Worm (Caenorhabditis elegans) whole organism, late embryonic: ENCODE measurements around the gene gtf-2F2.

ENCODE experiments used
- ceh-2 ChIP-seq: sonication (generic microtip); optimal IDR thresholded peaks from 2 replicates; lab custom pipeline; 2016; ENCODE audit warnings: missing genotype, missing genetic modification characterization, missing compliant biosample characterization
- ceh-24 ChIP-seq: sonication (generic microtip); optimal IDR thresholded peaks from 2 replicates; lab custom pipeline; 2016; ENCODE audit warnings: mild to moderate bottlenecking, missing genetic modification characterization, missing compliant biosample characterization
- elt-2 ChIP-seq: sonication (generic microtip); optimal IDR thresholded peaks from 2 replicates; lab custom pipeline; 2016; ENCODE audit warnings: missing genetic modification reagents, missing genetic modification characterization, missing compliant biosample characterization
- fkh-10 ChIP-seq: fragments of 150-350 bp; optimal IDR thresholded peaks from 2 replicates; lab custom pipeline; 2014; ENCODE audit warnings: missing biosample characterization, missing genetic modification reagents, missing genetic modification characterization
- gmeb-2 ChIP-seq: sonication (generic microtip); optimal IDR thresholded peaks from 2 replicates; lab custom pipeline; 2016; ENCODE audit warnings: missing genetic modification characterization, inconsistent platforms, missing compliant biosample characterization
- hlh-8 ChIP-seq: sonication (generic microtip); optimal IDR thresholded peaks from 2 replicates; lab custom pipeline; 2016; ENCODE audit warnings: missing genotype, missing genetic modification characterization, missing compliant biosample characterization
- madf-2 ChIP-seq: sonication (generic microtip); optimal IDR thresholded peaks from 2 replicates; lab custom pipeline; 2017; ENCODE audit warnings: missing genetic modification characterization, missing compliant biosample characterization
- nhr-11 ChIP-seq: fragments of 150-350 bp; optimal IDR thresholded peaks from 2 replicates; lab custom pipeline; 2014; ENCODE audit warnings: missing biosample characterization, missing genetic modification characterization
- npax-4 ChIP-seq: sonication (generic microtip); optimal IDR thresholded peaks from 2 replicates; lab custom pipeline; 2016; ENCODE audit warnings: missing genetic modification characterization, missing compliant biosample characterization
- pag-3 ChIP-seq: sonication (generic microtip); optimal IDR thresholded peaks from 2 replicates; lab custom pipeline; 2016; ENCODE audit warnings: missing compliant biosample characterization, missing genetic modification characterization, borderline replicate concordance
- pros-1 ChIP-seq: fragments of 150-350 bp; optimal IDR thresholded peaks from 2 replicates; lab custom pipeline; 2014; ENCODE audit warnings: missing biosample characterization, missing genetic modification reagents, missing genetic modification characterization
- ttx-3 ChIP-seq: sonication (generic microtip); optimal IDR thresholded peaks from 2 replicates; lab custom pipeline; 2016; ENCODE audit warnings: missing genetic modification reagents, missing genetic modification characterization, missing compliant biosample characterization
- unc-55 ChIP-seq: sonication (generic microtip); optimal IDR thresholded peaks from 2 replicates; lab custom pipeline; 2017; ENCODE audit warnings: missing biosample characterization, missing genetic modification reagents, missing genetic modification characterization

DNA sequence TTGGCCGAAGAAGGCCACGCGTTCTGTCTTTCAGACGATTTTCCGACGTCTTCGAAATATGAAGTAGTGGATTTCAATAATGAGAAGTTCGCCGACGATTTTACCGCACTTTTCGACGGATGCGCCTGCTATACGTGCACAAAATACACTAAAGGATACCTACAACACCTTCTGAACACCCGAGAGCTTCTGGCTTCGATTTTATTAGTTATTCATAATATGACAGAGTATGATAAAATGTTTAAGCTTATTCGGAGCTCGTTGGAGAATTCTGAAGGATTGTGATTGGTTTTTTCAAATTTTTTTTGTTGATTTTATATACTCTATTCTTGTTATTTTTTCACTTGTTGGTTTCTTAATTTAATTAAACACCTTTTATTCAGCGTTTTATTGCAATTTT is 6.8 kb downstream of the gtf-2F2 start:
- TF ChIP-seq ttx-3 (tag; lab: Kevin White, UChicago) (no peak), elt-2 (tag; lab: Kevin White, UChicago) (no peak), unc-55 (GFP tag; lab: Kevin White, UChicago) (no peak), hlh-8 (no peak), nhr-11 (no peak), ceh-24 (no peak), gmeb-2 (tag; lab: Kevin White, UChicago) (no peak), npax-4 (tag; lab: Kevin White, UChicago) (no peak), pag-3 (no peak), pros-1 (tag; lab: Kevin White, UChicago) (no peak), madf-2 (tag; lab: Kevin White, UChicago) (no peak), ceh-2 (tag; lab: Kevin White, UChicago) (no peak), fkh-10 (GFP tag; lab: Kevin White, UChicago) (no peak)
